Fruit fly (Drosophila melanogaster) Kc167 (cell line): ENCODE data around the gene Hrb27C.

Source experiments
- Myc ChIP-seq: fragments of >200 bp; optimal IDR thresholded peaks from 2 replicates; lab custom pipeline; 2017; ENCODE audit warnings: missing external identifiers
- Sin3A ChIP-seq: fragments of >200 bp; optimal IDR thresholded peaks from 2 replicates; lab custom pipeline; 2018; ENCODE audit warnings: missing external identifiers
- h ChIP-seq: fragments of >200 bp; optimal IDR thresholded peaks from 3 replicates; lab custom pipeline; 2018; ENCODE audit warnings: missing external identifiers
- insv ChIP-seq: fragments of >200 bp; optimal IDR thresholded peaks from 3 replicates; lab custom pipeline; 2018; ENCODE audit warnings: missing external identifiers
- psq ChIP-seq: fragments of >200 bp; optimal IDR thresholded peaks from 2 replicates; lab custom pipeline; 2017; ENCODE audit warnings: missing external identifiers
- ttk ChIP-seq: sonication (Bioruptor generic); optimal IDR thresholded peaks from 2 replicates; lab custom pipeline; 2017; ENCODE audit warnings: missing external identifiers

dm6 chr2L:6971597-6972036, 51.1 kb downstream of the Hrb27C start, which contains the start of gene snRNP-U1-70K:
- TF ChIP-seq ttk (lab: Kevin White, UChicago) (no peak), psq (lab: Kevin White, UChicago) (no peak), Sin3A (lab: Kevin White, UChicago) (no peak), Myc (no peak), h (no peak), insv (lab: Kevin White, UChicago) (no peak)
